Fruit fly (Drosophila melanogaster): ENCODE data around the gene Son.

Gene Son

dm6 chr3R:9593408-9594250 lies 15.8 kb downstream of the Son start:
- TF ChIP-seq CG8301 (tag; optimal IDR thresholded peaks at IDR 0.05) (peak; percentile 69), CG34367 (tag; optimal IDR thresholded peaks at IDR 0.05) (peak; percentile 70), CG10348 (GFP tag; IDR thresholded peaks at IDR 0.05) (no peak), CG17806 (tag; optimal IDR thresholded peaks at IDR 0.05) (peak; percentile 85), CG8159 (tag; optimal IDR thresholded peaks at IDR 0.05) (peak; percentile 85), CG12605 (GFP tag; IDR thresholded peaks at IDR 0.05) (peak; percentile 72), CG14655 (GFP tag; optimal IDR thresholded peaks at IDR 0.05) (peak; percentile 76), Pif1A (GFP tag; optimal IDR thresholded peaks at IDR 0.05) (peak; percentile 62), Snoo (tag; optimal IDR thresholded peaks at IDR 0.05) (no peak), gl (tag; optimal IDR thresholded peaks at IDR 0.05) (peak; percentile 48), fd96Ca (GFP tag; IDR thresholded peaks at IDR 0.05) (0 out of 3 replicates have a peak, but pooled peaks have one; percentile 37), CG15710 (tag; optimal IDR thresholded peaks at IDR 0.05) (peak; percentile 84), Pif1B (GFP tag; optimal IDR thresholded peaks at IDR 0.05) (peak; percentile 56), Ets98B (GFP tag; IDR thresholded peaks at IDR 0.05) (peak; percentile 73), CG13204 (GFP tag; optimal IDR thresholded peaks at IDR 0.05) (peak; percentile 35), CG32121 (GFP tag; IDR thresholded peaks at IDR 0.05) (peak; percentile 81), EcR (GFP tag; optimal IDR thresholded peaks at IDR 0.05) (no peak), CG4496 (GFP tag; IDR thresholded peaks at IDR 0.05) (peak; percentile 81; the same call in 2 of the 3 replicates), D1 (tag; optimal IDR thresholded peaks at IDR 0.05) (no peak), rn (GFP tag; IDR thresholded peaks at IDR 0.05) (peak; percentile 62), CG9948 (tag; optimal IDR thresholded peaks at IDR 0.05) (peak; percentile 87)

dm6 chr3R:9594251-9594581 lies 16.4 kb downstream of the Son start:
- TF ChIP-seq CG8301 (tag; optimal IDR thresholded peaks at IDR 0.05) (peak; percentile 30), CG15710 (tag; optimal IDR thresholded peaks at IDR 0.05) (peak; percentile 39), rn (GFP tag; IDR thresholded peaks at IDR 0.05) (no peak), D1 (tag; optimal IDR thresholded peaks at IDR 0.05) (no peak), CG32121 (GFP tag; IDR thresholded peaks at IDR 0.05) (no peak), Snoo (tag; optimal IDR thresholded peaks at IDR 0.05) (no peak), EcR (GFP tag; optimal IDR thresholded peaks at IDR 0.05) (no peak), CG8159 (tag; optimal IDR thresholded peaks at IDR 0.05) (peak; percentile 63), CG14655 (GFP tag; optimal IDR thresholded peaks at IDR 0.05) (peak; percentile 71), CG4496 (GFP tag; IDR thresholded peaks at IDR 0.05) (no peak), CG34367 (tag; optimal IDR thresholded peaks at IDR 0.05) (peak; percentile 45), Pif1A (GFP tag; optimal IDR thresholded peaks at IDR 0.05) (no peak), CG13204 (GFP tag; optimal IDR thresholded peaks at IDR 0.05) (no peak)

dm6 chr3R:9594839-9595238 lies 17.0 kb downstream of the Son start:
- TF ChIP-seq CG8159 (tag; optimal IDR thresholded peaks at IDR 0.05), result no peak
- peak; percentile 66; the same call in 1 of the 3 replicates for TF ChIP-seq fd96Ca (GFP tag; IDR thresholded peaks at IDR 0.05)
- TF ChIP-seq CG12605 (GFP tag; IDR thresholded peaks at IDR 0.05), result peak; percentile 19; the same call in 1 of the 2 replicates
- TF ChIP-seq rn (GFP tag; IDR thresholded peaks at IDR 0.05), result 0 out of 2 replicates have a peak, but pooled peaks have one; percentile 29
- peak; percentile 24; the same call in 1 of the 2 replicates for TF ChIP-seq CG32121 (GFP tag; IDR thresholded peaks at IDR 0.05)

- TF ChIP-seq Snoo (tag; optimal IDR thresholded peaks at IDR 0.05), result no peak
- TF ChIP-seq fd96Ca (GFP tag; IDR thresholded peaks at IDR 0.05), result no peak
- TF ChIP-seq CG34367 (tag; optimal IDR thresholded peaks at IDR 0.05), result no peak
- TF ChIP-seq Ets98B (GFP tag; IDR thresholded peaks at IDR 0.05), result no peak
- no peak for TF ChIP-seq Pif1B (GFP tag; optimal IDR thresholded peaks at IDR 0.05)
- TF ChIP-seq D1 (tag; optimal IDR thresholded peaks at IDR 0.05), result no peak
- TF ChIP-seq CG32121 (GFP tag; IDR thresholded peaks at IDR 0.05), result no peak
- no peak for TF ChIP-seq CG10348 (GFP tag; IDR thresholded peaks at IDR 0.05)
- no peak for TF ChIP-seq CG8159 (tag; optimal IDR thresholded peaks at IDR 0.05)
- TF ChIP-seq CG12605 (GFP tag; IDR thresholded peaks at IDR 0.05), result no peak
- no peak for TF ChIP-seq CG4496 (GFP tag; IDR thresholded peaks at IDR 0.05)
- TF ChIP-seq CG13204 (GFP tag; optimal IDR thresholded peaks at IDR 0.05), result no peak
- TF ChIP-seq CG8301 (tag; optimal IDR thresholded peaks at IDR 0.05), result no peak
- TF ChIP-seq Pif1A (GFP tag; optimal IDR thresholded peaks at IDR 0.05), result no peak
- TF ChIP-seq EcR (GFP tag; optimal IDR thresholded peaks at IDR 0.05), result no peak
- TF ChIP-seq CG14655 (GFP tag; optimal IDR thresholded peaks at IDR 0.05), result no peak
- TF ChIP-seq CG9948 (tag; optimal IDR thresholded peaks at IDR 0.05), result no peak
- no peak for TF ChIP-seq rn (GFP tag; IDR thresholded peaks at IDR 0.05)
- TF ChIP-seq CG17806 (tag; optimal IDR thresholded peaks at IDR 0.05), result no peak
- no peak for TF ChIP-seq CG15710 (tag; optimal IDR thresholded peaks at IDR 0.05)
Measured at dm6 chr3R:9595681-9596357, 18.0 kb downstream of the Son start.

DNA sequence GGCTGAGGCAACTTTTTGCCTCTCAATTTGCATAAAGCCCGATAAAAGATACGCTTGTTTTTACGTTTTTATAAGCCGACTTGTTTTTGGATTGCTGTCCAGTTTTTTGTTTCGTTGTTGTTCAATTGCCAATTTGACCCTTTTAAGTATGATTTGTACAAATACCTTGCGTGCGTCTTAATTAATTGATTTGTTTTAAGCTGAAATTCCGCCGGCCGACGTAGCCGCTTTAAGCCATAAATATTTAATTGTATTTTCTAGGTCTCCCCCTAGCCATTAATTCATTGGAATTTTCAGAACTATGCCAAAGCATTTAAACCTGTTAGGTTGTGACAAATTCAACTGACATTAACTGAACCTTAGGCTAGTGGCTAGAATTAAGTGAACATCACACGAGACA lies 18.8 kb downstream of the Son start:
- TF ChIP-seq CG9948 (tag; optimal IDR thresholded peaks at IDR 0.05) (no peak), CG34367 (tag; optimal IDR thresholded peaks at IDR 0.05) (no peak), CG4496 (GFP tag; IDR thresholded peaks at IDR 0.05) (no peak), D1 (tag; optimal IDR thresholded peaks at IDR 0.05) (no peak), CG8159 (tag; optimal IDR thresholded peaks at IDR 0.05) (no peak), Ets98B (GFP tag; IDR thresholded peaks at IDR 0.05) (no peak), CG17806 (tag; optimal IDR thresholded peaks at IDR 0.05) (no peak), CG13204 (GFP tag; optimal IDR thresholded peaks at IDR 0.05) (no peak), fd96Ca (GFP tag; IDR thresholded peaks at IDR 0.05) (no peak), Pif1A (GFP tag; optimal IDR thresholded peaks at IDR 0.05) (no peak), EcR (GFP tag; optimal IDR thresholded peaks at IDR 0.05) (no peak), Snoo (tag; optimal IDR thresholded peaks at IDR 0.05) (no peak), CG32121 (GFP tag; IDR thresholded peaks at IDR 0.05) (no peak), Pif1B (GFP tag; optimal IDR thresholded peaks at IDR 0.05) (no peak), gl (tag; optimal IDR thresholded peaks at IDR 0.05) (no peak), CG14655 (GFP tag; optimal IDR thresholded peaks at IDR 0.05) (no peak), CG8301 (tag; optimal IDR thresholded peaks at IDR 0.05) (no peak)
